Worm (Caenorhabditis elegans): ENCODE data around the gene clh-6.

The clh-6 gene

ce11 chrV:12011686-12012085 is 51.5 kb downstream of the clh-6 start:
- TF ChIP-seq F55B11.4 (tag; optimal IDR thresholded peaks at IDR 0.05; ENCODE audit: borderline replicate concordance, insufficient read depth): no peak
- TF ChIP-seq hlh-12 (tag; optimal IDR thresholded peaks at IDR 0.05): no peak
- TF ChIP-seq hmg-20 (GFP tag; IDR thresholded peaks at IDR 0.05): no peak
- TF ChIP-seq rec-8 (tag; optimal IDR thresholded peaks at IDR 0.05): no peak
- TF ChIP-seq F49E8.2 (tag; optimal IDR thresholded peaks at IDR 0.05; ENCODE audit: insufficient read depth): no peak
- no peak for TF ChIP-seq C17E4.6 (GFP tag; IDR thresholded peaks at IDR 0.05)
- TF ChIP-seq Y95B8A.8 (GFP tag; IDR thresholded peaks at IDR 0.05): no peak
- TF ChIP-seq bed-1 (GFP tag; IDR thresholded peaks at IDR 0.05): no peak
- no peak for TF ChIP-seq nhr-90 (tag; optimal IDR thresholded peaks at IDR 0.05)
- no peak for TF ChIP-seq cebp-2 (GFP tag; IDR thresholded peaks at IDR 0.05)
- no peak for TF ChIP-seq B0336.3 (GFP tag; IDR thresholded peaks at IDR 0.05)
- no peak for TF ChIP-seq D2030.7 (GFP tag; IDR thresholded peaks at IDR 0.05)

Data from whole organism, young adult.